Worm (Caenorhabditis elegans): ENCODE results near the gene lpd-9.

The lpd-9 gene

ce11 chrV:10615496-10615895 is 36.4 kb downstream of the lpd-9 start, which contains the start of gene H09F14.1:
TSS of gene H09F14.1 (minus strand) at chrV:10615596.
- TF ChIP-seq dpl-1 (GFP tag; optimal IDR thresholded peaks at IDR 0.05) (no peak), tag-97 (GFP tag; IDR thresholded peaks at IDR 0.05) (no peak), nhr-42 (GFP tag; IDR thresholded peaks at IDR 0.05) (no peak), Y48G9A.11 (GFP tag; IDR thresholded peaks at IDR 0.05) (no peak), mdt-29 (GFP tag; IDR thresholded peaks at IDR 0.05) (no peak), nhr-76 (tag; optimal IDR thresholded peaks at IDR 0.05) (no peak), jun-1 (tag; optimal IDR thresholded peaks at IDR 0.05) (no peak), ztf-11 (tag; optimal IDR thresholded peaks at IDR 0.05) (no peak), zfp-3 (GFP tag; conservative IDR thresholded peaks at IDR 0.05) (no peak), unc-62 (GFP tag; optimal IDR thresholded peaks at IDR 0.05 in 1 of 2) (no peak), unc-62 (tag; optimal IDR thresholded peaks at IDR 0.05) (no peak), lin-29 (GFP tag; IDR thresholded peaks at IDR 0.05) (no peak), ceh-44 (GFP tag; IDR thresholded peaks at IDR 0.05) (no peak), R02D3.7 (tag; optimal IDR thresholded peaks at IDR 0.05) (no peak), ceh-62 (tag; optimal IDR thresholded peaks at IDR 0.05) (no peak), dmd-9 (GFP tag; IDR thresholded peaks at IDR 0.05) (no peak), Y5F2A.4 (GFP tag; optimal IDR thresholded peaks at IDR 0.05) (no peak)

Measured in whole organism, L4 larva.